Worm (Caenorhabditis elegans): Measurements from ENCODE around the gene prdx-2.
A peak's percentile ranks its signal among the peaks of the same experiment; 100 is the strongest.

prdx-2 gene

ce11 chrII:5426054-5426453 is 48.1 kb downstream of the prdx-2 start (continued):
- peak; percentile 97 for TF ChIP-seq hlh-30 (tag; optimal IDR thresholded peaks at IDR 0.05; ENCODE audit: insufficient read depth)
- no peak for TF ChIP-seq lin-39 (tag; optimal IDR thresholded peaks at IDR 0.05)
- TF ChIP-seq D1046.2 (GFP tag; IDR thresholded peaks at IDR 0.05): no peak
- TF ChIP-seq ceh-62 (tag; optimal IDR thresholded peaks at IDR 0.05): no peak
- peak in 1 of 2 experiments; percentile 78 for TF ChIP-seq mdl-1 (tag; optimal IDR thresholded peaks at IDR 0.05)
- no peak for TF ChIP-seq Y48G9A.11 (GFP tag; IDR thresholded peaks at IDR 0.05)

ce11 chrII:5426470-5426869 is 48.5 kb downstream of the prdx-2 start:
- TF ChIP-seq daf-8 (GFP tag; IDR thresholded peaks at IDR 0.05) (no peak), snpc-1.2 (GFP tag; IDR thresholded peaks at IDR 0.05) (no peak), nhr-28 (tag; optimal IDR thresholded peaks at IDR 0.05) (peak; percentile 19), nhr-42 (GFP tag; IDR thresholded peaks at IDR 0.05) (no peak)

Data from whole organism, L4 larva.